In the genomic region with DNA sequence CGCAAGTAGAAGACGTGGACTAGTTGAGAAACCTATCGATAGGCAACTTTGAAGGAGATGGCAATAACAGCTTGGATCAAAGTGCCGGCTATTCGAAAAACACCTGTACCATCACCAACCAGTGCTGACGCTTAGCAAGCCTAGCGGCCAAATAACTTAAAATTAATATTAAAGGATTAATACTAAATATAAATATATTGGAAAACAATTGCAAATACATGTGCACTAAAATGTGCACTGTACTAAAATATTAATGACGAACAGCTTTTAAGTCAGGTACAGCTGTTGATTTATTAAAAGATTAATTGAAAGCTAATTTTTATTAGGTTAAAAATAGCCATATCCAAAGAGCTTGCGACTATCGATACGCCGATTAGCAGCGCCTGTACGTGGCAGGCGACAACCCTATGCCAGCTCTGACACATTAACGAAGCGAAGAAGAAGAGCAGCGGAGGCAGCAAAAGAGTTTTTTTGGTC, we compare ENCODE assay signal across 1 fruit fly cellular context.
TF ChIP-seq lines count a peak whose summit lies in the region.

Gene CG9302 (minus strand): TSS at position 51 of the 477 bp plus-strand sequence.
Gene beta'COP (plus strand): TSS at position 415 of the 477 bp plus-strand sequence.

TF ChIP-seq in whole organism, embryonic, 481 proteins besides CTCF, POLR2A, EP300 and RAD21 (continued from another document):
- TF ChIP-seq CG17829 (tag; optimal IDR thresholded peaks at IDR 0.05; lab: Kevin White, UChicago) (peak; percentile 82), Scr (GFP tag; IDR thresholded peaks at IDR 0.05; lab: Robert Waterston, UW; ENCODE audit: partially characterized antibody) (peak; percentile 80), disco-r (GFP tag; optimal IDR thresholded peaks at IDR 0.05; lab: Kevin White, UChicago) (no peak), mld (GFP tag; IDR thresholded peaks at IDR 0.05; lab: Robert Waterston, UW; ENCODE audit: partially characterized antibody) (no peak), sob (GFP tag; IDR thresholded peaks at IDR 0.05; lab: Robert Waterston, UW) (peak; percentile 56; the same call in 1 of the 2 replicates), CG34224 (GFP tag; IDR thresholded peaks at IDR 0.05; lab: Robert Waterston, UW; ENCODE audit: partially characterized antibody) (no peak; the same call in 2 of the 3 replicates), tx (GFP tag; optimal IDR thresholded peaks at IDR 0.05; lab: Kevin White, UChicago) (peak; percentile 5)
